Fruit fly (Drosophila melanogaster) whole organism, embryonic: Measurements from ENCODE around the gene fred.
A peak's percentile ranks its signal among the peaks of the same experiment; 100 is the strongest.

ENCODE experiments used
- Ada2b ChIP-seq: fragments of 200-800 bp; sonication (Bioruptor generic); IDR thresholded peaks from 2 replicates; pipeline ENCODE4 v1.3.6; 2022; ENCODE audit warnings: missing biosample characterization, missing genetic modification characterization
- Antp ChIP-seq: fragments of 200-800 bp; sonication (Bioruptor generic); optimal IDR thresholded peaks from 3 replicates; lab custom pipeline; 2016; ENCODE audit warnings: missing biosample characterization, missing genetic modification characterization
- Atf6 ChIP-seq: fragments of 200-800 bp; sonication (Bioruptor generic); IDR thresholded peaks from 2 replicates; pipeline ENCODE4 v1.3.6; 2022; ENCODE audit warnings: missing biosample characterization, missing genetic modification characterization
- CG12391 ChIP-seq: fragments of 200-800 bp; sonication (Bioruptor generic); optimal IDR thresholded peaks from 3 replicates; lab custom pipeline; 2018; ENCODE audit warnings: missing biosample characterization, mild to moderate bottlenecking, missing genetic modification characterization, moderate library complexity
- CG13123 ChIP-seq: fragments of 200-800 bp; sonication (Bioruptor generic); optimal IDR thresholded peaks from 2 replicates; lab custom pipeline; 2016; ENCODE audit warnings: missing biosample characterization, missing genetic modification characterization
- CG1647 ChIP-seq: fragments of 200-800 bp; sonication (Bioruptor generic); optimal IDR thresholded peaks from 3 replicates; lab custom pipeline; 2016; ENCODE audit warnings: missing biosample characterization, missing genetic modification characterization
- CG18262 ChIP-seq: fragments of 200-800 bp; optimal IDR thresholded peaks from 3 replicates; lab custom pipeline; 2019; ENCODE audit warnings: missing biosample characterization, mild to moderate bottlenecking, missing genetic modification characterization, moderate library complexity
- CG18476 ChIP-seq: fragments of 200-800 bp; sonication (Bioruptor generic); optimal IDR thresholded peaks from 2 replicates; lab custom pipeline; 2016; ENCODE audit warnings: missing biosample characterization, mild to moderate bottlenecking, missing genetic modification characterization
- CG18619 ChIP-seq: fragments of 200-800 bp; sonication (Bioruptor generic); optimal IDR thresholded peaks from 3 replicates; lab custom pipeline; 2017; ENCODE audit warnings: missing biosample characterization, mild to moderate bottlenecking, missing genetic modification characterization
- CG2116 ChIP-seq: fragments of 200-800 bp; sonication (Bioruptor generic); optimal IDR thresholded peaks from 3 replicates; lab custom pipeline; 2018; ENCODE audit warnings: missing biosample characterization, mild to moderate bottlenecking, missing genetic modification characterization
- CG2120 ChIP-seq: fragments of 200-800 bp; sonication (Bioruptor generic); optimal IDR thresholded peaks from 3 replicates; lab custom pipeline; 2016; ENCODE audit warnings: missing biosample characterization, missing genetic modification characterization
- CG2875 ChIP-seq: fragments of 200-800 bp; sonication (Bioruptor generic); optimal IDR thresholded peaks from 2 replicates; lab custom pipeline; 2017; ENCODE audit warnings: missing biosample characterization, mild to moderate bottlenecking, missing genetic modification characterization, missing genetic modification reagents
- CG3065 ChIP-seq: fragments of 200-800 bp; sonication (Bioruptor generic); optimal IDR thresholded peaks from 2 replicates; lab custom pipeline; 2016; ENCODE audit warnings: missing biosample characterization, missing genetic modification characterization
- CG32532 ChIP-seq: fragments of 200-800 bp; sonication (Bioruptor generic); IDR thresholded peaks from 2 replicates; pipeline ENCODE4 v1.3.6; 2022; ENCODE audit warnings: missing biosample characterization, missing genetic modification characterization
- CG34422 ChIP-seq: fragments of 200-800 bp; sonication (Bioruptor generic); IDR thresholded peaks from 3 replicates; pipeline ENCODE4 v1.3.6; 2022; ENCODE audit warnings: missing biosample characterization, missing genetic modification characterization
- CG4820 ChIP-seq: fragments of 200-800 bp; sonication (Bioruptor generic); optimal IDR thresholded peaks from 3 replicates; lab custom pipeline; 2016; ENCODE audit warnings: missing biosample characterization, missing genetic modification characterization
- CG6683 ChIP-seq: fragments of 200-800 bp; sonication (Bioruptor generic); optimal IDR thresholded peaks from 2 replicates; lab custom pipeline; 2017; ENCODE audit warnings: missing biosample characterization, mild to moderate bottlenecking, missing genetic modification characterization, missing genetic modification reagents
- CG7357 ChIP-seq: fragments of 200-800 bp; sonication (Bioruptor generic); IDR thresholded peaks from 3 replicates; pipeline ENCODE4 v1.3.6; 2022; ENCODE audit warnings: missing biosample characterization, missing genetic modification characterization
- CG7556 ChIP-seq: fragments of 200-800 bp; sonication (Bioruptor generic); optimal IDR thresholded peaks from 2 replicates; lab custom pipeline; 2017; ENCODE audit warnings: missing biosample characterization, mild to moderate bottlenecking, missing genetic modification characterization
- CG7928 ChIP-seq: fragments of 200-800 bp; sonication (Bioruptor generic); optimal IDR thresholded peaks from 2 replicates; lab custom pipeline; 2017; ENCODE audit warnings: missing biosample characterization, mild to moderate bottlenecking, missing genetic modification characterization
- CG7963 ChIP-seq: fragments of 200-800 bp; sonication (Bioruptor generic); IDR thresholded peaks from 3 replicates; pipeline ENCODE4 v1.3.6; 2022; ENCODE audit warnings: missing biosample characterization, missing genetic modification characterization; ENCODE audit not compliant: partially characterized antibody
- CG8089 ChIP-seq: fragments of 200-800 bp; sonication (Bioruptor generic); optimal IDR thresholded peaks from 3 replicates; lab custom pipeline; 2016; ENCODE audit warnings: missing biosample characterization, missing genetic modification characterization
- CG9437 ChIP-seq: fragments of 200-800 bp; sonication (Bioruptor generic); optimal IDR thresholded peaks from 2 replicates; lab custom pipeline; 2018; ENCODE audit warnings: missing biosample characterization, mild to moderate bottlenecking, missing genetic modification characterization
- Dbx ChIP-seq: fragments of 200-800 bp; sonication (Bioruptor generic); IDR thresholded peaks from 3 replicates; pipeline ENCODE4 v1.3.6; 2022; ENCODE audit warnings: missing biosample characterization, missing genetic modification characterization
- Dfd ChIP-seq, 2 experiments: fragments of >200 bp; optimal IDR thresholded peaks; 2 replicates each; lab custom pipeline; 2017; ENCODE audit warnings: missing biosample characterization in 2 of 2, missing genetic modification characterization in 2 of 2
- Doc3 ChIP-seq: fragments of 200-800 bp; sonication (Bioruptor generic); IDR thresholded peaks from 3 replicates; pipeline ENCODE4 v1.3.6; 2022; ENCODE audit warnings: missing biosample characterization, missing genetic modification characterization; ENCODE audit not compliant: partially characterized antibody
- ERR ChIP-seq: fragments of 200-800 bp; sonication (Bioruptor generic); optimal IDR thresholded peaks from 2 replicates; lab custom pipeline; 2016; ENCODE audit warnings: missing biosample characterization, missing genetic modification characterization
- Fer3 ChIP-seq: fragments of 200-800 bp; sonication (Bioruptor generic); optimal IDR thresholded peaks from 2 replicates; lab custom pipeline; 2018; ENCODE audit warnings: missing biosample characterization, mild to moderate bottlenecking, missing genetic modification characterization, moderate library complexity
- Hey ChIP-seq: fragments of 200-800 bp; sonication (Bioruptor generic); optimal IDR thresholded peaks from 3 replicates; lab custom pipeline; 2018; ENCODE audit warnings: missing biosample characterization, mild to moderate bottlenecking, missing genetic modification characterization
- Mes4 ChIP-seq: fragments of 200-800 bp; sonication (Bioruptor generic); optimal IDR thresholded peaks from 2 replicates; lab custom pipeline; 2016; ENCODE audit warnings: missing biosample characterization, missing genetic modification characterization
- NC2β ChIP-seq: fragments of 200-800 bp; sonication (Bioruptor generic); optimal IDR thresholded peaks from 2 replicates; lab custom pipeline; 2016; ENCODE audit warnings: missing biosample characterization, missing genetic modification characterization
- NfI ChIP-seq: fragments of 200-800 bp; sonication (Bioruptor generic); optimal IDR thresholded peaks from 3 replicates; lab custom pipeline; 2018; ENCODE audit warnings: missing biosample characterization, mild to moderate bottlenecking, missing genetic modification characterization, moderate library complexity
- Poxn ChIP-seq: fragments of 200-800 bp; sonication (Bioruptor generic); IDR thresholded peaks from 2 replicates; pipeline ENCODE4 v1.3.6; 2022; ENCODE audit warnings: missing biosample characterization, missing genetic modification characterization
- Ravus ChIP-seq: fragments of 200-800 bp; sonication (Bioruptor generic); IDR thresholded peaks from 2 replicates; pipeline ENCODE4 v1.3.6; 2022; ENCODE audit warnings: missing biosample characterization, missing genetic modification characterization
- Xbp1 ChIP-seq: fragments of 200-800 bp; sonication (Bioruptor generic); optimal IDR thresholded peaks from 3 replicates; lab custom pipeline; 2016; ENCODE audit warnings: missing biosample characterization, mild to moderate bottlenecking, missing genetic modification characterization
- ab ChIP-seq: fragments of 200-800 bp; sonication (Bioruptor generic); optimal IDR thresholded peaks from 2 replicates; lab custom pipeline; 2016; ENCODE audit warnings: missing biosample characterization, missing genetic modification characterization
- amos ChIP-seq: fragments of 200-800 bp; sonication (Bioruptor generic); IDR thresholded peaks from 2 replicates; pipeline ENCODE4 v1.3.6; 2022; ENCODE audit warnings: missing biosample characterization, missing genetic modification characterization; ENCODE audit not compliant: partially characterized antibody
- az2 ChIP-seq: fragments of 200-800 bp; sonication (Bioruptor generic); optimal IDR thresholded peaks from 3 replicates; lab custom pipeline; 2016; ENCODE audit warnings: missing biosample characterization, missing genetic modification characterization
- bigmax ChIP-seq: fragments of 200-800 bp; sonication (Bioruptor generic); optimal IDR thresholded peaks from 2 replicates; lab custom pipeline; 2018; ENCODE audit warnings: missing biosample characterization, mild to moderate bottlenecking, missing genetic modification characterization
- br ChIP-seq: fragments of >200 bp; optimal IDR thresholded peaks from 2 replicates; lab custom pipeline; 2017
- cad ChIP-seq: fragments of >200 bp; optimal IDR thresholded peaks from 2 replicates; lab custom pipeline; 2017; ENCODE audit warnings: missing biosample characterization, missing genetic modification characterization
- dm ChIP-seq: fragments of 200-800 bp; sonication (Bioruptor generic); optimal IDR thresholded peaks from 3 replicates; lab custom pipeline; 2016; ENCODE audit warnings: missing biosample characterization, missing genetic modification characterization
- dmrt99B ChIP-seq: fragments of 200-800 bp; sonication (Bioruptor generic); optimal IDR thresholded peaks from 2 replicates; lab custom pipeline; 2018; ENCODE audit warnings: missing biosample characterization, mild to moderate bottlenecking, missing genetic modification characterization, moderate library complexity
- exex ChIP-seq: fragments of 200-800 bp; sonication (Bioruptor generic); optimal IDR thresholded peaks from 4 replicates; lab custom pipeline; 2018; ENCODE audit warnings: missing biosample characterization, mild to moderate bottlenecking, missing genetic modification characterization, moderate library complexity
- fd3F ChIP-seq: fragments of 200-800 bp; sonication (Bioruptor generic); optimal IDR thresholded peaks from 2 replicates; lab custom pipeline; 2018; ENCODE audit warnings: missing biosample characterization, mild to moderate bottlenecking, missing genetic modification characterization, moderate library complexity
- gce ChIP-seq: fragments of 200-800 bp; sonication (Bioruptor generic); IDR thresholded peaks from 3 replicates; pipeline ENCODE4 v1.3.6; 2022; ENCODE audit warnings: missing biosample characterization, missing genetic modification characterization
- hkb ChIP-seq, 2 experiments: fragments of 200-800 bp in 1 of 2; fragments of >200 bp in 1 of 2; sonication (Bioruptor generic) in 1 of 2; IDR thresholded peaks in 1 of 2; optimal IDR thresholded peaks in 1 of 2; 2 replicates each; pipeline versions ENCODE4 v1.3.6 to Lab custom; 2017 to 2022; ENCODE audit warnings: missing biosample characterization in 1 of 2, missing genetic modification characterization in 1 of 2
- sd ChIP-seq: fragments of 200-800 bp; sonication (Bioruptor generic); optimal IDR thresholded peaks from 3 replicates; lab custom pipeline; 2018; ENCODE audit warnings: missing biosample characterization, mild to moderate bottlenecking, missing genetic modification characterization, moderate library complexity
- sim ChIP-seq: fragments of 200-800 bp; sonication (Bioruptor generic); IDR thresholded peaks from 2 replicates; pipeline ENCODE4 v1.3.6; 2022; ENCODE audit warnings: missing biosample characterization, missing genetic modification characterization
- sug ChIP-seq: fragments of 200-800 bp; optimal IDR thresholded peaks from 2 replicates; lab custom pipeline; 2019; ENCODE audit warnings: missing biosample characterization, mild to moderate bottlenecking, missing genetic modification characterization, moderate library complexity
- unc-4 ChIP-seq: fragments of 200-800 bp; sonication (Bioruptor generic); IDR thresholded peaks from 2 replicates; pipeline ENCODE4 v1.3.6; 2022; ENCODE audit warnings: missing biosample characterization, missing genetic modification characterization; ENCODE audit not compliant: partially characterized antibody

Gene fred

dm6 chr2L:3867474-3868082 lies 123.9 kb downstream of the fred start, which contains the start of gene Cep97 (continued):
- TF ChIP-seq Ada2b (GFP tag; lab: Robert Waterston, UW) (no peak), CG3065 (peak; percentile 52), CG1647 (no peak), exex (tag; lab: Kevin White, UChicago) (no peak), Hey (tag; lab: Kevin White, UChicago) (no peak), hkb (optimal IDR thresholded peaks at IDR 0.05; lab: Kevin White, UChicago) (peak; percentile 76), hkb (GFP tag; IDR thresholded peaks at IDR 0.05; lab: Robert Waterston, UW) (no peak), CG7357 (no peak), CG18262 (no peak), CG13123 (GFP tag; lab: Kevin White, UChicago) (no peak), bigmax (GFP tag; lab: Kevin White, UChicago) (no peak), sug (tag; lab: Kevin White, UChicago) (no peak), dm (GFP tag; lab: Kevin White, UChicago) (no peak), CG12391 (tag; lab: Kevin White, UChicago) (no peak), Atf6 (no peak), amos (GFP tag; lab: Robert Waterston, UW) (peak; percentile 79), CG7556 (GFP tag; lab: Kevin White, UChicago) (no peak), CG7928 (GFP tag; lab: Kevin White, UChicago) (no peak), NfI (GFP tag; lab: Kevin White, UChicago) (no peak), Ravus (GFP tag; lab: Robert Waterston, UW) (no peak), cad (GFP tag; lab: Kevin White, UChicago) (no peak), CG18619 (GFP tag; lab: Kevin White, UChicago) (no peak), CG4820 (GFP tag; lab: Kevin White, UChicago) (no peak), CG9437 (GFP tag; lab: Kevin White, UChicago) (no peak), gce (GFP tag; lab: Robert Waterston, UW) (no peak), Doc3 (GFP tag; lab: Robert Waterston, UW) (peak; percentile 63), CG8089 (GFP tag; lab: Kevin White, UChicago) (no peak), az2 (GFP tag; lab: Kevin White, UChicago) (no peak), sd (tag; lab: Kevin White, UChicago) (no peak), CG6683 (GFP tag; lab: Kevin White, UChicago) (no peak), Poxn (GFP tag; lab: Robert Waterston, UW) (no peak), ERR (no peak), Mes4 (GFP tag; lab: Kevin White, UChicago) (no peak), Antp (no peak), fd3F (GFP tag; lab: Kevin White, UChicago) (no peak), CG2116 (peak; percentile 95), Dbx (no peak), br (lab: Kevin White, UChicago) (no peak), unc-4 (GFP tag; lab: Robert Waterston, UW) (peak; percentile 73), CG32532 (GFP tag; lab: Robert Waterston, UW) (no peak), CG34422 (GFP tag; lab: Robert Waterston, UW) (0 out of 3 replicates have a peak, but pooled peaks have one; percentile 42), CG18476 (GFP tag; lab: Kevin White, UChicago) (no peak), Fer3 (tag; lab: Kevin White, UChicago) (no peak), dmrt99B (tag; lab: Kevin White, UChicago) (no peak), CG2875 (GFP tag; lab: Kevin White, UChicago) (no peak), Xbp1 (GFP tag; lab: Kevin White, UChicago) (no peak), NC2β (GFP tag; lab: Kevin White, UChicago) (no peak), Dfd (GFP tag; optimal IDR thresholded peaks at IDR 0.05; lab: Kevin White, UChicago) (no peak), CG7963 (GFP tag; lab: Robert Waterston, UW) (peak; percentile 96), CG2120 (GFP tag; lab: Kevin White, UChicago) (no peak), sim (no peak), ab (no peak)
